Fruit fly (Drosophila melanogaster) S2 (cell line): ENCODE data around the gene CG10097.

Experiments used
- CG8478 ChIP-seq: fragments of >200 bp; optimal IDR thresholded peaks from 2 replicates; lab custom pipeline; 2018
- CTCF ChIP-seq, 2 experiments: fragments of >200 bp; optimal IDR thresholded peaks; 2 replicates each; lab custom pipeline; 2018

The CG10097 gene

dm6 chr3R:12395880-12396279 lies at the start of gene CG10097, which contains the start of gene CG10096:
CG10097 (minus strand) TSS chr3R:12395980.
CG10096 (minus strand) TSS chr3R:12395980.
- TF ChIP-seq CTCF (optimal IDR thresholded peaks at IDR 0.05; lab: Kevin White, UChicago): no peak
- TF ChIP-seq CG8478 (lab: Kevin White, UChicago): no peak

- TF ChIP-seq CTCF (optimal IDR thresholded peaks at IDR 0.05; lab: Kevin White, UChicago) (no peak), CG8478 (lab: Kevin White, UChicago) (no peak)
These were observed 49.7 kb upstream of the CG10097 start for dm6 chr3R:12445468-12445867.

- no peak for TF ChIP-seq CG8478 (lab: Kevin White, UChicago)
These were observed 48.0 kb upstream of the CG10097 start for dm6 chr3R:12443769-12444168.

- no peak for TF ChIP-seq CG8478 (lab: Kevin White, UChicago)
- no peak for TF ChIP-seq CTCF (optimal IDR thresholded peaks at IDR 0.05; lab: Kevin White, UChicago)
These were observed 47.1 kb upstream of the CG10097 start for dm6 chr3R:12442601-12443533.

dm6 chr3R:12441008-12441606 lies 45.3 kb upstream of the CG10097 start:
- no peak for TF ChIP-seq CTCF (optimal IDR thresholded peaks at IDR 0.05; lab: Kevin White, UChicago)
- no peak for TF ChIP-seq CG8478 (lab: Kevin White, UChicago)

- peak in 1 of 2 experiments; percentile 5 for TF ChIP-seq CTCF (optimal IDR thresholded peaks at IDR 0.05; lab: Kevin White, UChicago)
- no peak for TF ChIP-seq CG8478 (lab: Kevin White, UChicago)
These were observed 43.8 kb upstream of the CG10097 start, which contains the start of gene Desat1 for dm6 chr3R:12439401-12440143. Desat1 (plus strand) TSS chr3R:12439600.

dm6 chr3R:12439039-12439400 lies 43.2 kb upstream of the CG10097 start, which contains the start of the genes CG17207 and CG46427:
CG17207 (minus strand) TSS chr3R:12439139.
CG46427 (minus strand) TSS chr3R:12439139.
- TF ChIP-seq CG8478 (lab: Kevin White, UChicago) (no peak), CTCF (optimal IDR thresholded peaks at IDR 0.05; lab: Kevin White, UChicago) (no peak)

- TF ChIP-seq CTCF (optimal IDR thresholded peaks at IDR 0.05; lab: Kevin White, UChicago) (no peak), CG8478 (lab: Kevin White, UChicago) (no peak)
These were observed 40.2 kb upstream of the CG10097 start, which contains the start of gene Desat2 for dm6 chr3R:12435948-12436347. Desat2 (plus strand) TSS chr3R:12436248.

- TF ChIP-seq CG8478 (lab: Kevin White, UChicago) (no peak), CTCF (optimal IDR thresholded peaks at IDR 0.05; lab: Kevin White, UChicago) (no peak)
These were observed 38.0 kb upstream of the CG10097 start, which contains the start of the genes Aos1 and Srlp for dm6 chr3R:12433764-12434163. Aos1 (minus strand) TSS chr3R:12433822. Srlp (plus strand) TSS chr3R:12434098.

dm6 chr3R:12431030-12431489 lies 35.3 kb upstream of the CG10097 start, which contains the start of gene Prosalpha2:
Prosalpha2 (plus strand) TSS chr3R:12431321.
- TF ChIP-seq CG8478 (lab: Kevin White, UChicago) (no peak), CTCF (optimal IDR thresholded peaks at IDR 0.05; lab: Kevin White, UChicago) (no peak)

dm6 chr3R:12429120-12429610 lies 33.4 kb upstream of the CG10097 start, which contains the start of the genes CG5641 and CG5245:
CG5641 (minus strand) TSS chr3R:12429282.
CG5245 (plus strand) TSS chr3R:12429560.
- TF ChIP-seq CG8478 (lab: Kevin White, UChicago): no peak
- no peak for TF ChIP-seq CTCF (optimal IDR thresholded peaks at IDR 0.05; lab: Kevin White, UChicago)

- TF ChIP-seq CG8478 (lab: Kevin White, UChicago) (no peak), CTCF (optimal IDR thresholded peaks at IDR 0.05; lab: Kevin White, UChicago) (no peak)
These were observed 30.5 kb upstream of the CG10097 start, which contains the start of gene NANS for dm6 chr3R:12426310-12426653. NANS (plus strand) TSS chr3R:12426578.

- TF ChIP-seq CG8478 (lab: Kevin White, UChicago) (no peak), CTCF (optimal IDR thresholded peaks at IDR 0.05; lab: Kevin White, UChicago) (peak in 1 of 2 experiments; percentile 12)
These were observed 29.9 kb upstream of the CG10097 start, which contains the start of gene Pp1-87B for dm6 chr3R:12425510-12426309. Pp1-87B (minus strand) TSS chr3R:12425917.
